Worm (Caenorhabditis elegans) whole organism, L4 larva: ENCODE data around the gene doxa-1.

Experiments
- F49E8.2 ChIP-seq: sonication (generic microtip); optimal IDR thresholded peaks from 2 replicates; lab custom pipeline; 2016; ENCODE audit warnings: missing compliant biosample characterization, mild to moderate bottlenecking, missing genetic modification characterization, borderline replicate concordance
- hmg-1.1 ChIP-seq: fragments of 200-800 bp; sonication (Bioruptor generic); IDR thresholded peaks from 2 replicates; pipeline ENCODE4 v1.3.6; 2022; ENCODE audit warnings: missing genetic modification reagents, missing genetic modification characterization, missing compliant biosample characterization
- nhr-48 ChIP-seq: sonication (generic microtip); optimal IDR thresholded peaks from 2 replicates; lab custom pipeline; 2016; ENCODE audit warnings: mild to moderate bottlenecking, missing genetic modification characterization, missing compliant biosample characterization
- zag-1 ChIP-seq: fragments of 150-350 bp; optimal IDR thresholded peaks from 2 replicates; lab custom pipeline; 2014; ENCODE audit warnings: missing biosample characterization, missing genetic modification characterization

- TF ChIP-seq hmg-1.1 (no peak), zag-1 (tag; lab: Kevin White, UChicago) (no peak), F49E8.2 (no peak), nhr-48 (no peak)
These were observed 44.2 kb downstream of the doxa-1 start for ce11 chrIII:8625125-8625524.
